Fruit fly (Drosophila melanogaster) whole organism, embryonic: Measurements from ENCODE around the gene Fancl.

Source experiments
- ATbp ChIP-seq: fragments of 200-800 bp; sonication (Bioruptor generic); optimal IDR thresholded peaks from 2 replicates; lab custom pipeline; 2017; ENCODE audit warnings: missing biosample characterization, mild to moderate bottlenecking, missing genetic modification characterization, missing genetic modification reagents
- Atf-2 ChIP-seq: fragments of 200-800 bp; sonication (Bioruptor generic); optimal IDR thresholded peaks from 2 replicates; lab custom pipeline; 2016; ENCODE audit warnings: missing biosample characterization, missing genetic modification characterization
- B-H2 ChIP-seq: fragments of 200-800 bp; sonication (Bioruptor generic); optimal IDR thresholded peaks from 2 replicates; lab custom pipeline; 2018; ENCODE audit warnings: missing biosample characterization, mild to moderate bottlenecking, missing genetic modification characterization
- Bdp1 ChIP-seq: fragments of 200-800 bp; sonication (Bioruptor generic); optimal IDR thresholded peaks from 3 replicates; lab custom pipeline; 2016; ENCODE audit warnings: missing biosample characterization, missing genetic modification characterization
- Blimp-1 ChIP-seq: fragments of 200-800 bp; sonication (Bioruptor generic); optimal IDR thresholded peaks from 3 replicates; lab custom pipeline; 2018; ENCODE audit warnings: missing biosample characterization, missing genetic modification characterization, mild to moderate bottlenecking, moderate library complexity, missing genetic modification reagents
- CG10147 ChIP-seq: fragments of 200-800 bp; sonication (Bioruptor generic); optimal IDR thresholded peaks from 2 replicates; lab custom pipeline; 2019; ENCODE audit warnings: missing biosample characterization, mild to moderate bottlenecking, missing genetic modification characterization, moderate library complexity
- CG10267 ChIP-seq: fragments of 200-800 bp; sonication (Bioruptor generic); optimal IDR thresholded peaks from 2 replicates; lab custom pipeline; 2018; ENCODE audit warnings: missing biosample characterization, mild to moderate bottlenecking, missing genetic modification characterization, moderate library complexity
- CG10274 ChIP-seq: fragments of 200-800 bp; sonication (Bioruptor generic); optimal IDR thresholded peaks from 3 replicates; lab custom pipeline; 2017; ENCODE audit warnings: missing biosample characterization, mild to moderate bottlenecking, missing genetic modification characterization
- CG10565 ChIP-seq: fragments of 200-800 bp; sonication (Bioruptor generic); optimal IDR thresholded peaks from 3 replicates; lab custom pipeline; 2016; ENCODE audit warnings: missing biosample characterization, mild to moderate bottlenecking, missing genetic modification characterization
- CG11696 ChIP-seq: fragments of 200-800 bp; sonication (Bioruptor generic); IDR thresholded peaks from 2 replicates; pipeline ENCODE4 v1.3.6; 2022; ENCODE audit warnings: missing biosample characterization, missing genetic modification characterization
- CG12155 ChIP-seq: fragments of 200-800 bp; sonication (Bioruptor generic); optimal IDR thresholded peaks from 3 replicates; lab custom pipeline; 2016; ENCODE audit warnings: missing biosample characterization, missing genetic modification characterization
- CG13123 ChIP-seq: fragments of 200-800 bp; sonication (Bioruptor generic); optimal IDR thresholded peaks from 2 replicates; lab custom pipeline; 2016; ENCODE audit warnings: missing biosample characterization, missing genetic modification characterization
- CG13424 ChIP-seq: fragments of 200-800 bp; sonication (Bioruptor generic); optimal IDR thresholded peaks from 2 replicates; lab custom pipeline; 2019; ENCODE audit warnings: missing biosample characterization, mild to moderate bottlenecking, missing genetic modification characterization, moderate library complexity
- CG16815 ChIP-seq: fragments of 200-800 bp; sonication (Bioruptor generic); optimal IDR thresholded peaks from 3 replicates; lab custom pipeline; 2017; ENCODE audit warnings: missing biosample characterization, mild to moderate bottlenecking, missing genetic modification characterization
- CG17186 ChIP-seq: fragments of 200-800 bp; sonication (Bioruptor generic); optimal IDR thresholded peaks from 3 replicates; lab custom pipeline; 2017; ENCODE audit warnings: missing biosample characterization, missing genetic modification reagents, missing genetic modification characterization
- CG17568 ChIP-seq: fragments of 200-800 bp; sonication (Bioruptor generic); optimal IDR thresholded peaks from 2 replicates; lab custom pipeline; 2018; ENCODE audit warnings: missing biosample characterization, mild to moderate bottlenecking, missing genetic modification characterization, moderate library complexity
- CG17829 ChIP-seq: fragments of 200-800 bp; optimal IDR thresholded peaks from 2 replicates; lab custom pipeline; 2019; ENCODE audit warnings: missing biosample characterization, mild to moderate bottlenecking, missing genetic modification characterization, moderate library complexity
- CG31224 ChIP-seq: fragments of 200-800 bp; sonication (Bioruptor generic); IDR thresholded peaks from 2 replicates; pipeline ENCODE4 v1.3.6; 2022; ENCODE audit warnings: missing biosample characterization, missing genetic modification characterization
- CG31441 ChIP-seq: fragments of 200-800 bp; sonication (Bioruptor generic); IDR thresholded peaks from 2 replicates; pipeline ENCODE4 v1.3.6; 2022; ENCODE audit warnings: missing biosample characterization, missing genetic modification characterization
- CG3281 ChIP-seq: fragments of 200-800 bp; sonication (Bioruptor generic); optimal IDR thresholded peaks from 3 replicates; lab custom pipeline; 2017; ENCODE audit warnings: missing biosample characterization, mild to moderate bottlenecking, missing genetic modification characterization
- CG43689 ChIP-seq: fragments of 200-800 bp; sonication (Bioruptor generic); IDR thresholded peaks from 2 replicates; pipeline ENCODE4 v1.3.6; 2022; ENCODE audit warnings: missing biosample characterization, missing genetic modification characterization
- CG6254 ChIP-seq: fragments of 200-800 bp; sonication (Bioruptor generic); optimal IDR thresholded peaks from 3 replicates; lab custom pipeline; 2017; ENCODE audit warnings: mild to moderate bottlenecking, missing biosample characterization, missing genetic modification reagents, missing genetic modification characterization
- CG7745 ChIP-seq: fragments of 200-800 bp; sonication (Bioruptor generic); optimal IDR thresholded peaks from 2 replicates; lab custom pipeline; 2018; ENCODE audit warnings: missing biosample characterization, mild to moderate bottlenecking, missing genetic modification characterization, moderate library complexity
- CG8944 ChIP-seq: fragments of 200-800 bp; sonication (Bioruptor generic); optimal IDR thresholded peaks from 3 replicates; lab custom pipeline; 2016; ENCODE audit warnings: missing biosample characterization, missing genetic modification characterization
- CG9437 ChIP-seq: fragments of 200-800 bp; sonication (Bioruptor generic); optimal IDR thresholded peaks from 2 replicates; lab custom pipeline; 2018; ENCODE audit warnings: missing biosample characterization, mild to moderate bottlenecking, missing genetic modification characterization
- CkIIα-i1 ChIP-seq: fragments of 200-800 bp; sonication (Bioruptor generic); IDR thresholded peaks from 2 replicates; pipeline ENCODE4 v1.3.6; 2022; ENCODE audit warnings: missing biosample characterization, missing genetic modification characterization
- Eip74EF ChIP-seq, 2 experiments: fragments of 200-800 bp in 1 of 2; fragments of >200 bp in 1 of 2; sonication (Bioruptor generic) in 1 of 2; optimal IDR thresholded peaks; 2 replicates each; lab custom pipeline; 2017 to 2019; ENCODE audit warnings: missing biosample characterization in 2 of 2, missing genetic modification characterization in 2 of 2, mild to moderate bottlenecking in 1 of 2, moderate library complexity in 1 of 2
- Ets65A ChIP-seq: fragments of 200-800 bp; sonication (Bioruptor generic); peaks from one replicate; lab custom pipeline; 2016; ENCODE audit warnings: missing biosample characterization, missing genetic modification characterization
- Fer2 ChIP-seq: fragments of 200-800 bp; sonication (Bioruptor generic); optimal IDR thresholded peaks from 2 replicates; lab custom pipeline; 2018; ENCODE audit warnings: missing biosample characterization, mild to moderate bottlenecking, missing genetic modification characterization, moderate library complexity
- H15 ChIP-seq: fragments of 200-800 bp; sonication (Bioruptor generic); IDR thresholded peaks from 3 replicates; pipeline ENCODE4 v1.3.6; 2022; ENCODE audit warnings: missing biosample characterization, missing genetic modification characterization
- H2.0 ChIP-seq: fragments of 200-800 bp; sonication (Bioruptor generic); IDR thresholded peaks from 2 replicates; pipeline ENCODE4 v1.3.6; 2022; ENCODE audit warnings: missing biosample characterization, missing genetic modification characterization
- Hmr ChIP-seq: fragments of 200-800 bp; sonication (Bioruptor generic); optimal IDR thresholded peaks from 3 replicates; lab custom pipeline; 2017; ENCODE audit warnings: mild to moderate bottlenecking, missing biosample characterization, missing genetic modification reagents, missing genetic modification characterization
- Mrtf ChIP-seq: fragments of 200-800 bp; sonication (Bioruptor generic); IDR thresholded peaks from 3 replicates; pipeline ENCODE4 v1.3.6; 2022; ENCODE audit warnings: missing biosample characterization, missing genetic modification characterization
- Nf-YC ChIP-seq: fragments of 200-800 bp; optimal IDR thresholded peaks from 3 replicates; lab custom pipeline; 2019; ENCODE audit warnings: missing biosample characterization, mild to moderate bottlenecking, missing genetic modification characterization, moderate library complexity
- NfI ChIP-seq: fragments of 200-800 bp; sonication (Bioruptor generic); optimal IDR thresholded peaks from 3 replicates; lab custom pipeline; 2018; ENCODE audit warnings: missing biosample characterization, mild to moderate bottlenecking, missing genetic modification characterization, moderate library complexity
- Oli ChIP-seq: fragments of 200-800 bp; sonication (Bioruptor generic); optimal IDR thresholded peaks from 2 replicates; lab custom pipeline; 2018; ENCODE audit warnings: missing biosample characterization, mild to moderate bottlenecking, missing genetic modification characterization, moderate library complexity
- Xbp1 ChIP-seq: fragments of 200-800 bp; sonication (Bioruptor generic); optimal IDR thresholded peaks from 3 replicates; lab custom pipeline; 2016; ENCODE audit warnings: missing biosample characterization, mild to moderate bottlenecking, missing genetic modification characterization
- ase ChIP-seq: fragments of 200-800 bp; sonication (Bioruptor generic); IDR thresholded peaks from 3 replicates; pipeline ENCODE4 v1.3.6; 2022; ENCODE audit warnings: missing biosample characterization, missing genetic modification characterization
- bigmax ChIP-seq: fragments of 200-800 bp; sonication (Bioruptor generic); optimal IDR thresholded peaks from 2 replicates; lab custom pipeline; 2018; ENCODE audit warnings: missing biosample characterization, mild to moderate bottlenecking, missing genetic modification characterization
- chn ChIP-seq: fragments of 200-800 bp; sonication (Bioruptor generic); optimal IDR thresholded peaks from 2 replicates; lab custom pipeline; 2016; ENCODE audit warnings: missing biosample characterization, missing genetic modification characterization
- crol ChIP-seq: fragments of 200-800 bp; sonication (Bioruptor generic); IDR thresholded peaks from 2 replicates; pipeline ENCODE4 v1.3.6; 2022; ENCODE audit warnings: missing biosample characterization, missing genetic modification characterization
- fd96Cb ChIP-seq: fragments of 200-800 bp; sonication (Bioruptor generic); optimal IDR thresholded peaks from 2 replicates; lab custom pipeline; 2018; ENCODE audit warnings: missing biosample characterization, mild to moderate bottlenecking, missing genetic modification characterization, moderate library complexity
- ftz-f1 ChIP-seq: fragments of 200-800 bp; sonication (Bioruptor generic); optimal IDR thresholded peaks from 2 replicates; lab custom pipeline; 2016; ENCODE audit warnings: missing biosample characterization, missing genetic modification characterization
- grau ChIP-seq: fragments of 200-800 bp; optimal IDR thresholded peaks from 3 replicates; lab custom pipeline; 2019; ENCODE audit warnings: missing biosample characterization, mild to moderate bottlenecking, missing genetic modification characterization, moderate library complexity
- lola ChIP-seq, 3 experiments: fragments of >200 bp in 2 of 3; fragments of 200-800 bp in 1 of 3; sonication (Bioruptor generic) in 1 of 3; optimal IDR thresholded peaks; 2 replicates each; lab custom pipeline; 2017 to 2019; ENCODE audit warnings: missing biosample characterization in 3 of 3, missing genetic modification characterization in 3 of 3, mild to moderate bottlenecking in 1 of 3, moderate library complexity in 1 of 3
- mam ChIP-seq: fragments of 200-800 bp; sonication (Bioruptor generic); optimal IDR thresholded peaks from 3 replicates; lab custom pipeline; 2016; ENCODE audit warnings: missing biosample characterization, missing genetic modification characterization
- usp ChIP-seq: fragments of >200 bp; optimal IDR thresholded peaks from 2 replicates; lab custom pipeline; 2017; ENCODE audit warnings: missing biosample characterization, missing genetic modification characterization
- vfl ChIP-seq: fragments of 200-800 bp; sonication (Bioruptor generic); optimal IDR thresholded peaks from 2 replicates; lab custom pipeline; 2016; ENCODE audit warnings: missing biosample characterization, missing genetic modification characterization
- zen ChIP-seq: fragments of 200-800 bp; sonication (Bioruptor generic); optimal IDR thresholded peaks from 3 replicates; lab custom pipeline; 2018; ENCODE audit warnings: missing biosample characterization, mild to moderate bottlenecking, missing genetic modification characterization, moderate library complexity

Gene Fancl

dm6 chr3R:10087206-10087927 lies 34.7 kb upstream of the Fancl start (continued):
- peak; percentile 52 for TF ChIP-seq chn (GFP tag; lab: Kevin White, UChicago)
- TF ChIP-seq CG13424 (tag; lab: Kevin White, UChicago) = peak; percentile 22
- TF ChIP-seq Oli (tag; lab: Kevin White, UChicago) = peak; percentile 53
- TF ChIP-seq H15 (GFP tag; lab: Robert Waterston, UW) = peak; percentile 62; the same call in 1 of the 3 replicates
- TF ChIP-seq CG10267 (tag; lab: Kevin White, UChicago) = peak; percentile 20
- TF ChIP-seq vfl (GFP tag; lab: Kevin White, UChicago) = no peak
- TF ChIP-seq fd96Cb (tag; lab: Kevin White, UChicago) = peak; percentile 43
- peak; percentile 63 for TF ChIP-seq Bdp1 (GFP tag; lab: Kevin White, UChicago)
- TF ChIP-seq zen = no peak
- peak; percentile 59 for TF ChIP-seq NfI
- peak; percentile 76 for TF ChIP-seq Xbp1 (GFP tag; lab: Kevin White, UChicago)
- TF ChIP-seq B-H2 (GFP tag; lab: Kevin White, UChicago) = no peak
- no peak for TF ChIP-seq usp
- TF ChIP-seq CG3281 (GFP tag; lab: Kevin White, UChicago) = peak; percentile 64
- TF ChIP-seq mam (GFP tag; lab: Kevin White, UChicago) = peak; percentile 78
- TF ChIP-seq CG10274 (GFP tag; lab: Kevin White, UChicago) = no peak
- peak; percentile 32; the same call in 1 of the 2 replicates for TF ChIP-seq CG31224
- peak; percentile 71 for TF ChIP-seq Hmr (GFP tag; lab: Kevin White, UChicago)
- peak; percentile 64; the same call in 1 of the 3 replicates for TF ChIP-seq ase (GFP tag; lab: Robert Waterston, UW)
- peak; percentile 61 for TF ChIP-seq CG12155 (GFP tag; lab: Kevin White, UChicago)
- TF ChIP-seq Eip74EF (GFP tag; optimal IDR thresholded peaks at IDR 0.05; lab: Kevin White, UChicago) = peak in 1 of 2 experiments; percentile 96
- peak; percentile 62 for TF ChIP-seq grau
- peak; percentile 12 for TF ChIP-seq CG10147
- TF ChIP-seq CG9437 (GFP tag; lab: Kevin White, UChicago) = no peak
- peak; percentile 69 for TF ChIP-seq CG8944 (GFP tag; lab: Kevin White, UChicago)
- peak; percentile 99 for TF ChIP-seq ftz-f1
- TF ChIP-seq CG11696 = peak; percentile 53; the same call in 1 of the 2 replicates
- peak; percentile 56 for TF ChIP-seq CG16815 (GFP tag; lab: Kevin White, UChicago)
- TF ChIP-seq bigmax (GFP tag; lab: Kevin White, UChicago) = no peak
- TF ChIP-seq H2.0 (GFP tag; lab: Robert Waterston, UW) = peak; percentile 67
- TF ChIP-seq CG17186 (GFP tag; lab: Kevin White, UChicago) = no peak
- peak; percentile 96 for TF ChIP-seq Ets65A (GFP tag; lab: Kevin White, UChicago)
- TF ChIP-seq Atf-2 (GFP tag; lab: Kevin White, UChicago) = peak; percentile 47
- no peak for TF ChIP-seq crol (GFP tag; lab: Robert Waterston, UW)
- TF ChIP-seq Fer2 (tag; lab: Kevin White, UChicago) = no peak
- no peak for TF ChIP-seq Mrtf (GFP tag; lab: Robert Waterston, UW)
- TF ChIP-seq lola (GFP tag; optimal IDR thresholded peaks at IDR 0.05; lab: Kevin White, UChicago) = no peak
- no peak for TF ChIP-seq CG10565
- peak; percentile 68 for TF ChIP-seq Nf-YC (tag; lab: Kevin White, UChicago)
- TF ChIP-seq CG13123 (GFP tag; lab: Kevin White, UChicago) = peak; percentile 19
- no peak for TF ChIP-seq CG6254 (GFP tag; lab: Kevin White, UChicago)
- TF ChIP-seq CG17829 (tag; lab: Kevin White, UChicago) = peak; percentile 12
- peak; percentile 60 for TF ChIP-seq ATbp (GFP tag; lab: Kevin White, UChicago)
- TF ChIP-seq CkIIα-i1 = no peak
- peak; percentile 58 for TF ChIP-seq CG31441
- TF ChIP-seq CG43689 (GFP tag; lab: Robert Waterston, UW) = 0 out of 2 replicates have a peak, but pooled peaks have one; percentile 13
- TF ChIP-seq CG17568 (GFP tag; lab: Kevin White, UChicago) = peak; percentile 52
- peak; percentile 11 for TF ChIP-seq Blimp-1 (GFP tag; lab: Kevin White, UChicago)
- no peak for TF ChIP-seq CG7745 (tag; lab: Kevin White, UChicago)
